Fruit fly (Drosophila melanogaster): ENCODE results near the gene CG15572.

CG15572 gene

DNA sequence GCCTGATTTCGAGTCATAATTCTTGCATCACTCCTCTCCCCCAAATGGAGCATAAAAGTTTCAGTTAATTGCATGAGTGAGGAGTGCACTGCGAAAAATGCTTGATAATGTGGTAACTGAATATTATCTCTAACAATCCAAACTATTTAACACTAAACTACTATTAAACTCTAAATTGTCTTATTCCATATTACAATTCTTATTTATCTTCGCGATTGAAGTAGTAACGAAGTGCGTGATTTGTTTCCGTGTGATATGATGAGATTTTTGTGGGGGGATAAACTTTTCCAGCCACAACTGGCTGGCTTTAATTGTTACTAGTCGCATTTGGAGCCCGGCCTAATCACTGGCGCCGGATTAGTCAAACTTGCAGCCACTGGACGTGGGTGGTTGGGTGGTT is 4.2 kb upstream of the CG15572 start:
- no peak for TF ChIP-seq Sp1 (GFP tag; optimal IDR thresholded peaks at IDR 0.05)
- no peak for TF ChIP-seq psq (GFP tag; optimal IDR thresholded peaks at IDR 0.05)
- TF ChIP-seq Mio (GFP tag; optimal IDR thresholded peaks at IDR 0.05) = no peak
- TF ChIP-seq Abd-B (GFP tag; optimal IDR thresholded peaks at IDR 0.05) = no peak
- no peak for TF ChIP-seq N (GFP tag; optimal IDR thresholded peaks at IDR 0.05)
- no peak for TF ChIP-seq Hr78 (GFP tag; optimal IDR thresholded peaks at IDR 0.05)
- no peak for TF ChIP-seq Rel (GFP tag; optimal IDR thresholded peaks at IDR 0.05)
- TF ChIP-seq Rel (tag; optimal IDR thresholded peaks at IDR 0.05) = no peak
- no peak for TF ChIP-seq Myc (optimal IDR thresholded peaks at IDR 0.05)
- no peak for TF ChIP-seq Hnf4 (GFP tag; optimal IDR thresholded peaks at IDR 0.05)
- TF ChIP-seq woc (GFP tag; optimal IDR thresholded peaks at IDR 0.05) = no peak
- no peak for TF ChIP-seq CrebA (GFP tag; optimal IDR thresholded peaks at IDR 0.05; ENCODE audit: borderline replicate concordance)
- TF ChIP-seq jim (GFP tag; optimal IDR thresholded peaks at IDR 0.05) = no peak
- no peak for TF ChIP-seq Jra (GFP tag; optimal IDR thresholded peaks at IDR 0.05)
- no peak for TF ChIP-seq GATAd (GFP tag; optimal IDR thresholded peaks at IDR 0.05)

DNA sequence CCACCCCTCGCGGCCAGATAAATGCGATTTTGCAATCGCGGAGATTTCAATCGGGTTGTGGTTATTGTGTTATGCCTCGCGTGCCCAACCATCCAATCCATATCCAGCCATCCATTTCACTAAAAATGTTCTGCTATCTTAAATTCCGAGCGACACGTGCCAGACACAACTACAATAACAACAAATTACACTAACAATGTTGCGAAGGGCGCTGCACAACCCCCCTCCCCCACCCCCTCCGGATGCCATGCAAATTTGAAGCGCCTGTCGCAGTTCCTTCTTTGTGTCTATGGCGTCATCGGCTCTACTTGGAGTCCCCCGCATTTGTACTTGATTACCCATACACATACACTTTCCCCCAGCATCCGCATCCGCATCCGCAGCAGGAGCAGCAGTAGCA is 3.2 kb upstream of the CG15572 start:
- TF ChIP-seq sv (GFP tag; optimal IDR thresholded peaks at IDR 0.05) = no peak
- no peak for TF ChIP-seq CG32264 (GFP tag; optimal IDR thresholded peaks at IDR 0.05)
- TF ChIP-seq Hnf4 (GFP tag; optimal IDR thresholded peaks at IDR 0.05) = no peak
- TF ChIP-seq foxo (GFP tag; optimal IDR thresholded peaks at IDR 0.05) = no peak
- TF ChIP-seq pan (optimal IDR thresholded peaks at IDR 0.05) = no peak
- no peak for TF ChIP-seq Vsx2 (GFP tag; optimal IDR thresholded peaks at IDR 0.05; ENCODE audit: partially characterized antibody)
- TF ChIP-seq ey (GFP tag; optimal IDR thresholded peaks at IDR 0.05) = no peak
- TF ChIP-seq HLH106 (tag; optimal IDR thresholded peaks at IDR 0.05) = no peak
- no peak for TF ChIP-seq OdsH (GFP tag; optimal IDR thresholded peaks at IDR 0.05)
- no peak for TF ChIP-seq h (GFP tag; optimal IDR thresholded peaks at IDR 0.05)
- TF ChIP-seq dsf (GFP tag; optimal IDR thresholded peaks at IDR 0.05; ENCODE audit: borderline replicate concordance) = no peak
- TF ChIP-seq Dfd (GFP tag; optimal IDR thresholded peaks at IDR 0.05) = no peak
- no peak for TF ChIP-seq dl (GFP tag; optimal IDR thresholded peaks at IDR 0.05; ENCODE audit: insufficient read depth in 1 of 2, partially characterized antibody in 2 of 2)
- TF ChIP-seq lola (GFP tag; optimal IDR thresholded peaks at IDR 0.05) = no peak
- TF ChIP-seq dmrt93B (GFP tag; optimal IDR thresholded peaks at IDR 0.05) = no peak
- no peak for TF ChIP-seq Jra (GFP tag; optimal IDR thresholded peaks at IDR 0.05)
- no peak for TF ChIP-seq br (GFP tag; optimal IDR thresholded peaks at IDR 0.05)
- no peak for TF ChIP-seq N (GFP tag; optimal IDR thresholded peaks at IDR 0.05)

DNA sequence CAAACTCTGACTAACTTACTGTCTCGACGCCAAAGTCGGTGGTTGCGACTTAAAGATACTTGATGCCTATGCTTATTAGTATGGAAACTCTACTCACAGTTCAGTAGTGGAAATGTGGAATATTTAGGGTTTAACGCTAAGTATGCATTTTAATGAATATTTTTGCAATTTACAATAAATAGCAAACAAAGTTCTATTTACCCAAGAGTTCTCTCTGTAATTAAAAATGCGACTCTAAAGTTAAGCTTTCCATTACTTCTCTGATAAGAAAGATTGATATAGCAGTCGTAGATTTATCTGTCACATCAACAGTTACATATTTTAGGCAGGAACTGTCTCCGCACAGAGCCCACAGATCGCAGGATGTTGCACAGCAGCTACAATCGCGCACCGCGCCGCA is 2.7 kb upstream of the CG15572 start, which contains the start of gene CG12691:
CG12691 (plus strand) TSS at position 301 of the 400 bp plus-strand sequence.
- no peak for TF ChIP-seq Dif (GFP tag; optimal IDR thresholded peaks at IDR 0.05; ENCODE audit: partially characterized antibody)
- TF ChIP-seq usp (GFP tag; optimal IDR thresholded peaks at IDR 0.05) = no peak
- TF ChIP-seq CG9705 (GFP tag; optimal IDR thresholded peaks at IDR 0.05) = no peak
- TF ChIP-seq foxo (GFP tag; optimal IDR thresholded peaks at IDR 0.05) = no peak
- TF ChIP-seq jim (GFP tag; optimal IDR thresholded peaks at IDR 0.05) = no peak
- no peak for TF ChIP-seq Dfd (GFP tag; optimal IDR thresholded peaks at IDR 0.05)
- TF ChIP-seq Hr78 (GFP tag; optimal IDR thresholded peaks at IDR 0.05) = no peak
- TF ChIP-seq pan (optimal IDR thresholded peaks at IDR 0.05) = no peak
- TF ChIP-seq brk (GFP tag; optimal IDR thresholded peaks at IDR 0.05) = no peak
- TF ChIP-seq h (GFP tag; optimal IDR thresholded peaks at IDR 0.05) = no peak
- TF ChIP-seq OdsH (GFP tag; optimal IDR thresholded peaks at IDR 0.05) = no peak
- no peak for TF ChIP-seq lola (GFP tag; optimal IDR thresholded peaks at IDR 0.05)
- no peak for TF ChIP-seq CG32264 (GFP tag; optimal IDR thresholded peaks at IDR 0.05)
- TF ChIP-seq sage (GFP tag; optimal IDR thresholded peaks at IDR 0.05) = no peak
- TF ChIP-seq Jra (GFP tag; optimal IDR thresholded peaks at IDR 0.05) = no peak
- TF ChIP-seq ey (GFP tag; optimal IDR thresholded peaks at IDR 0.05) = no peak
- TF ChIP-seq dl (GFP tag; optimal IDR thresholded peaks at IDR 0.05; ENCODE audit: insufficient read depth in 1 of 2, partially characterized antibody in 2 of 2) = no peak
- TF ChIP-seq rgr (GFP tag; optimal IDR thresholded peaks at IDR 0.05) = no peak
- no peak for TF ChIP-seq Abd-B (GFP tag; optimal IDR thresholded peaks at IDR 0.05)
- TF ChIP-seq Hr83 (GFP tag; optimal IDR thresholded peaks at IDR 0.05; ENCODE audit: poor library complexity, severe bottlenecking) = no peak

Data from whole organism, wandering third instar larva.